Worm (Caenorhabditis elegans) whole organism, late embryonic: ENCODE data around the gene C17B7.8.

ENCODE experiments used
- ceh-6 ChIP-seq: fragments of 200-800 bp; sonication (Bioruptor generic); optimal IDR thresholded peaks from 2 replicates; lab custom pipeline; 2018; ENCODE audit warnings: mild to moderate bottlenecking, missing genetic modification characterization, missing compliant biosample characterization
- lim-6 ChIP-seq: sonication (generic microtip); optimal IDR thresholded peaks from 2 replicates; lab custom pipeline; 2016; ENCODE audit warnings: missing genetic modification characterization, missing compliant biosample characterization

DNA sequence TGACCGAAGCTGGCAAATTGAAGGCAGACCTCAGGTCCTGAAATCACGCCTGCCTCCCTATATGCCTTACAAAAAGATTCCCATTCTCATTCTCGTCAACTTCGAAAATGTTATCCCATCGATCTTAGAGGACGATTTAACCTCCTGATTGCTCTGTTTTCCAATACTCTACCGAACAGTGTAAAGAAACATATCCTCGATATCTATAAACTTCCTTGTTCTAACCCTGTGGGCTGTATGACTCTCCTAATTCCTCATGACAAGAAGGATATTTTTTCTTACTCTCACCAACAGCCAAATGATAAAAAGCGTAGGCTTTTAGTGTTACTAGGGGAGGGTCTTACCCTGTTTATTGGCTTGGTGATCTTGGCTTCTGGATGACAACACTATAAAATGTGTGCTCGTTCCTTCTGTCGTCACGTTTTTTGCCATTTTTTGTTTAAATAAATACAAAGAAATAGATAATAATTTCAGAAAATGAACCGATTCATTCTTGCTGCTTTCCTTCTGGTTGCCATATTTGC lies 50.4 kb downstream of the C17B7.8 start, which contains the start of gene T28A11.4:
- no peak for TF ChIP-seq ceh-6 (GFP tag; lab: Kevin White, UChicago)
- no peak for TF ChIP-seq lim-6 (tag; lab: Kevin White, UChicago)
